Fruit fly (Drosophila melanogaster): ENCODE measurements around the gene CstF50.

dm6 chr3R:31701934-31702333, 34.8 kb downstream of the CstF50 start:
- TF ChIP-seq CG8301 (tag; optimal IDR thresholded peaks at IDR 0.05) (no peak), CG14655 (GFP tag; optimal IDR thresholded peaks at IDR 0.05) (no peak), EcR (GFP tag; optimal IDR thresholded peaks at IDR 0.05) (peak; percentile 54), CG4496 (GFP tag; IDR thresholded peaks at IDR 0.05) (peak; percentile 77; the same call in 2 of the 3 replicates), CG8159 (tag; optimal IDR thresholded peaks at IDR 0.05) (no peak), CG12605 (GFP tag; IDR thresholded peaks at IDR 0.05) (no peak), CG17806 (tag; optimal IDR thresholded peaks at IDR 0.05) (no peak), CG34367 (tag; optimal IDR thresholded peaks at IDR 0.05) (no peak), CG10348 (GFP tag; IDR thresholded peaks at IDR 0.05) (no peak), Ets98B (GFP tag; IDR thresholded peaks at IDR 0.05) (no peak)
